Worm (Caenorhabditis elegans): ENCODE measurements around the gene Y54G2A.72.
A peak's percentile ranks its signal among the peaks of the same experiment; 100 is the strongest.

The Y54G2A.72 gene

DNA sequence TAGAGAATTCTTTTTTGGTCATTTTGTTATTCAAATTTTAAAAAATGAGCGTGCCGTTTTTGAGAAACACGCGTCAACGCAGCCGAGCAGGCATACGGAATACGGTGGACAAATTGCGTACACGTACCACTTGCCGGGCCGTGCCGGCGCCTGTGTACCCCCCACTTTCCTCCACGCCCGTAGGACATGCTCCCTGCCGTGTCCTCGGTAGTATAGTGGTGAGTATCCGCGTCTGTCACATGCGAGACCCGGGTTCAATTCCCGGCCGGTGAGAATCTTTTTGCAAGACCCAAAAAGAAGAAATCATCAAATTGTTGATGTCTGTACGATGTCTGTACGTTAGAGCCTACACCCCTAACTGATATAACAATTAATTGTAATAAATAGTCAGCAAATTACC is 30.2 kb downstream of the Y54G2A.72 start (continued):
- TF ChIP-seq lin-26 (GFP tag; IDR thresholded peaks at IDR 0.05), result peak; percentile 75; the same call in 1 of the 2 replicates
- TF ChIP-seq unc-130 (GFP tag; optimal IDR thresholded peaks at IDR 0.05), result no peak
- TF ChIP-seq snpc-4 (GFP tag; optimal IDR thresholded peaks at IDR 0.05), result no peak
- TF ChIP-seq snpc-4 (tag; optimal IDR thresholded peaks at IDR 0.05), result peak in 1 of 4 experiments; percentile 31
- TF ChIP-seq ztf-3 (GFP tag; optimal IDR thresholded peaks at IDR 0.05), result no peak
- TF ChIP-seq Y95B8A.8 (GFP tag; IDR thresholded peaks at IDR 0.05), result no peak
- no peak for TF ChIP-seq ets-4 (GFP tag; optimal IDR thresholded peaks at IDR 0.05)
- TF ChIP-seq sea-2 (GFP tag; IDR thresholded peaks at IDR 0.05), result no peak
- TF ChIP-seq C06A6.2 (GFP tag; conservative IDR thresholded peaks at IDR 0.05), result no peak
- no peak for TF ChIP-seq ztf-26 (tag; optimal IDR thresholded peaks at IDR 0.05)
- no peak for TF ChIP-seq ceh-40 (GFP tag; IDR thresholded peaks at IDR 0.05)
- TF ChIP-seq K11D2.4 (GFP tag; IDR thresholded peaks at IDR 0.05), result no peak
- TF ChIP-seq B0019.2 (GFP tag; conservative IDR thresholded peaks at IDR 0.05), result 0 out of 2 replicates have a peak, but pooled peaks have one; percentile 8
- TF ChIP-seq mes-4 (tag; optimal IDR thresholded peaks at IDR 0.05), result peak; percentile 26
- TF ChIP-seq pbrm-1 (GFP tag; IDR thresholded peaks at IDR 0.05), result 0 out of 2 replicates have a peak, but pooled peaks have one; percentile 27
- no peak for TF ChIP-seq lsy-27 (tag; optimal IDR thresholded peaks at IDR 0.05; ENCODE audit: borderline replicate concordance, insufficient read depth)
- peak; percentile 59 for TF ChIP-seq hmg-1.2 (GFP tag; IDR thresholded peaks at IDR 0.05)
- no peak for TF ChIP-seq madf-8 (GFP tag; conservative IDR thresholded peaks at IDR 0.05)
- TF ChIP-seq snpc-1.3 (tag; optimal IDR thresholded peaks at IDR 0.05; ENCODE audit: insufficient read depth), result no peak
- no peak for TF ChIP-seq aptf-2 (GFP tag; conservative IDR thresholded peaks at IDR 0.05)
- TF ChIP-seq T26A5.8 (tag; optimal IDR thresholded peaks at IDR 0.05), result no peak
- TF ChIP-seq egrh-3 (GFP tag; IDR thresholded peaks at IDR 0.05), result 0 out of 2 replicates have a peak, but pooled peaks have one; percentile 15
- no peak for TF ChIP-seq cebp-1 (GFP tag; IDR thresholded peaks at IDR 0.05)
- TF ChIP-seq cebp-1 (tag; optimal IDR thresholded peaks at IDR 0.05), result no peak
- TF ChIP-seq aptf-3 (GFP tag; IDR thresholded peaks at IDR 0.05), result no peak
- TF ChIP-seq snpc-1.1 (tag; optimal IDR thresholded peaks at IDR 0.05; ENCODE audit: insufficient read depth), result no peak
- no peak for TF ChIP-seq Y53F4B.3 (GFP tag; IDR thresholded peaks at IDR 0.05)
- TF ChIP-seq F49E8.2 (tag; optimal IDR thresholded peaks at IDR 0.05; ENCODE audit: insufficient read depth), result no peak
- no peak for TF ChIP-seq ama-1 (optimal IDR thresholded peaks at IDR 0.05)
- TF ChIP-seq ama-1 (GFP tag; optimal IDR thresholded peaks at IDR 0.05), result no peak
- TF ChIP-seq rpc-1 (optimal IDR thresholded peaks at IDR 0.05), result peak; percentile 46
- peak; percentile 72 for TF ChIP-seq rpc-1 (tag; optimal IDR thresholded peaks at IDR 0.05)
- TF ChIP-seq hmg-20 (GFP tag; IDR thresholded peaks at IDR 0.05), result no peak
- peak; percentile 17 for TF ChIP-seq ztf-18 (tag; optimal IDR thresholded peaks at IDR 0.05)
- TF ChIP-seq F55B11.4 (tag; optimal IDR thresholded peaks at IDR 0.05; ENCODE audit: borderline replicate concordance, insufficient read depth), result no peak
- peak; percentile 33; the same call in 1 of the 2 replicates for TF ChIP-seq cebp-2 (GFP tag; IDR thresholded peaks at IDR 0.05)
- 0 out of 2 replicates have a peak, but pooled peaks have one; percentile 30 for TF ChIP-seq attf-6 (GFP tag; IDR thresholded peaks at IDR 0.05)
- TF ChIP-seq egl-44 (GFP tag; IDR thresholded peaks at IDR 0.05), result peak; percentile 60; the same call in 1 of the 2 replicates
- no peak for TF ChIP-seq F39B2.1 (GFP tag; IDR thresholded peaks at IDR 0.05)
- no peak for TF ChIP-seq lin-40 (tag; optimal IDR thresholded peaks at IDR 0.05)
- TF ChIP-seq egl-18 (GFP tag; IDR thresholded peaks at IDR 0.05), result no peak
- TF ChIP-seq B0261.1 (tag; optimal IDR thresholded peaks at IDR 0.05), result peak; percentile 70
- TF ChIP-seq him-1 (tag; optimal IDR thresholded peaks at IDR 0.05), result no peak
- no peak for TF ChIP-seq ztf-25 (GFP tag; IDR thresholded peaks at IDR 0.05)
- peak; percentile 35; the same call in 1 of the 2 replicates for TF ChIP-seq F33H1.4 (GFP tag; IDR thresholded peaks at IDR 0.05)
- TF ChIP-seq ztf-22 (GFP tag; optimal IDR thresholded peaks at IDR 0.05), result no peak
- TF ChIP-seq mel-28 (tag; optimal IDR thresholded peaks at IDR 0.05; ENCODE audit: borderline replicate concordance), result no peak
- TF ChIP-seq Y56A3A.18 (GFP tag; IDR thresholded peaks at IDR 0.05), result 0 out of 2 replicates have a peak, but pooled peaks have one; percentile 29
- peak; percentile 62 for TF ChIP-seq D2030.7 (GFP tag; IDR thresholded peaks at IDR 0.05)
